Worm (Caenorhabditis elegans): ENCODE results near the gene gap-2.
"Not testable (repeated sequence)": the region's sequence is repeated elsewhere in the genome, so short reads cannot be mapped to it uniquely, and the experiment has no call there.

The gap-2 gene

ce11 chrX:9456579-9456978 lies 15.7 kb upstream of the gap-2 start:
- no peak for TF ChIP-seq sdc-2 (tag; optimal IDR thresholded peaks at IDR 0.05)
- no peak for TF ChIP-seq pax-1 (tag; optimal IDR thresholded peaks at IDR 0.05)
- TF ChIP-seq T23F11.4 (GFP tag; optimal IDR thresholded peaks at IDR 0.05), result no peak

DNA sequence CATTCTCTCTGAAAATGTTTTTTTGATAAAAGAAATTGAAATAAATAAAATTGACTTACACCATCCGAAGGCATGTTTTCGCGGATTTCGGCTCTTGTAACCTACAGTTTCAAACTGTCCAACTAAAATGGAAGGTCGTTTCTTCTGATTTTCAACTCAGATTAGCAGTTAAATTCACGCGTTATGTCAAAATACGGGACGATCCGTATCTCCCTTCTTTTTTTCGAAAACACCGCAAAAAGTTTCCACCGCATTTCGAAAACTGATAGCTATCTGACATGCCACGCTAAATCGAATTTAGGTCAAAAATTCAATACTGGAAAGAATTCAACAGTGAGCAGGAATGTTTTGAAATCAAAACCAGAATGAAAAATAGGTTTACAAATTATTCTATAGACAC lies 14.1 kb upstream of the gap-2 start, which contains the start of gene tba-8:
Gene tba-8, minus strand, starts transcription at position 207 of the 400 bp plus-strand sequence.
- no peak for TF ChIP-seq pat-9 (tag; optimal IDR thresholded peaks at IDR 0.05)

ce11 chrX:9460834-9461233 lies 11.4 kb upstream of the gap-2 start, which contains the start of gene ZK899.5:
Gene ZK899.5, minus strand, starts transcription at chrX:9460934.
- TF ChIP-seq ref-2, eyg-1, fkh-6 (tag; optimal IDR thresholded peaks at IDR 0.05): not testable (repeated sequence)

- TF ChIP-seq elt-2, Y22D7AL.16, hlh-15 (tag; optimal IDR thresholded peaks at IDR 0.05): not testable (repeated sequence)
Observed at ce11 chrX:9463045-9463444, 9.2 kb upstream of the gap-2 start, which contains the start of gene ZK899.6. Gene ZK899.6, plus strand, starts transcription at chrX:9463345.

ce11 chrX:9465722-9466132 lies 6.5 kb upstream of the gap-2 start:
- TF ChIP-seq nhr-11 (tag; optimal IDR thresholded peaks at IDR 0.05), result peak; percentile 18
- peak; percentile 96 for TF ChIP-seq unc-42 (tag; optimal IDR thresholded peaks at IDR 0.05)
- TF ChIP-seq F13H6.1 (tag; optimal IDR thresholded peaks at IDR 0.05), result peak; percentile 59
- no peak for TF ChIP-seq che-1 (tag; optimal IDR thresholded peaks at IDR 0.05)
- TF ChIP-seq pqm-1 (tag; optimal IDR thresholded peaks at IDR 0.05), result peak; percentile 81
- TF ChIP-seq ceh-45 (GFP tag; IDR thresholded peaks at IDR 0.05), result no peak
- TF ChIP-seq sdc-2 (tag; optimal IDR thresholded peaks at IDR 0.05), result peak; percentile 99
- no peak for TF ChIP-seq ama-1 (optimal IDR thresholded peaks at IDR 0.05)
- TF ChIP-seq tbx-2 (tag; optimal IDR thresholded peaks at IDR 0.05), result peak; percentile 85
- peak; percentile 21 for TF ChIP-seq pat-9 (tag; optimal IDR thresholded peaks at IDR 0.05)
- TF ChIP-seq hlh-15 (tag; optimal IDR thresholded peaks at IDR 0.05), result no peak
- no peak for TF ChIP-seq lim-6 (tag; optimal IDR thresholded peaks at IDR 0.05)
- TF ChIP-seq ttx-3 (tag; optimal IDR thresholded peaks at IDR 0.05), result no peak
- peak; percentile 96 for TF ChIP-seq nfya-1 (tag; optimal IDR thresholded peaks at IDR 0.05)
- peak; percentile 63 for TF ChIP-seq ceh-14 (tag; optimal IDR thresholded peaks at IDR 0.05)
- no peak for TF ChIP-seq elt-4 (tag; optimal IDR thresholded peaks at IDR 0.05)
- TF ChIP-seq pha-4 (tag; optimal IDR thresholded peaks at IDR 0.05), result no peak
- TF ChIP-seq pax-1 (tag; optimal IDR thresholded peaks at IDR 0.05), result peak; percentile 92
- TF ChIP-seq ceh-9 (tag; optimal IDR thresholded peaks at IDR 0.05), result no peak
- no peak for TF ChIP-seq K02D7.2 (tag; optimal IDR thresholded peaks at IDR 0.05)
- no peak for TF ChIP-seq ceh-22 (tag; optimal IDR thresholded peaks at IDR 0.05)
- TF ChIP-seq madf-2 (tag; optimal IDR thresholded peaks at IDR 0.05), result peak; percentile 58
- TF ChIP-seq odd-2 (tag; optimal IDR thresholded peaks at IDR 0.05), result peak; percentile 42
- TF ChIP-seq unc-86 (tag; optimal IDR thresholded peaks at IDR 0.05), result peak; percentile 23
- TF ChIP-seq elt-2 (tag; optimal IDR thresholded peaks at IDR 0.05), result peak; percentile 60
- no peak for TF ChIP-seq ceh-24 (tag; optimal IDR thresholded peaks at IDR 0.05)
- no peak for TF ChIP-seq sox-4 (tag; optimal IDR thresholded peaks at IDR 0.05)
- TF ChIP-seq mec-3 (tag; optimal IDR thresholded peaks at IDR 0.05; ENCODE audit: borderline replicate concordance), result no peak
- peak; percentile 13 for TF ChIP-seq ceh-30 (tag; optimal IDR thresholded peaks at IDR 0.05)
- peak; percentile 96 for TF ChIP-seq dve-1 (tag; optimal IDR thresholded peaks at IDR 0.05)
- TF ChIP-seq ceh-31 (tag; optimal IDR thresholded peaks at IDR 0.05), result peak; percentile 94
- TF ChIP-seq unc-55 (GFP tag; optimal IDR thresholded peaks at IDR 0.05), result peak; percentile 80
- TF ChIP-seq pag-3 (tag; optimal IDR thresholded peaks at IDR 0.05; ENCODE audit: borderline replicate concordance), result no peak
- no peak for TF ChIP-seq npax-4 (tag; optimal IDR thresholded peaks at IDR 0.05)
- peak; percentile 60 for TF ChIP-seq syd-9 (tag; optimal IDR thresholded peaks at IDR 0.05)
- TF ChIP-seq ceh-34 (tag; optimal IDR thresholded peaks at IDR 0.05), result peak; percentile 80
- TF ChIP-seq lin-11 (tag; optimal IDR thresholded peaks at IDR 0.05), result no peak
- no peak for TF ChIP-seq hlh-13 (GFP tag; optimal IDR thresholded peaks at IDR 0.05)
- TF ChIP-seq fkh-6 (tag; optimal IDR thresholded peaks at IDR 0.05), result no peak
- no peak for TF ChIP-seq hlh-6 (tag; optimal IDR thresholded peaks at IDR 0.05)
- peak; percentile 91 for TF ChIP-seq rnt-1 (tag; optimal IDR thresholded peaks at IDR 0.05)

All from whole organism, late embryonic.